ENCODE assay signal across 1 worm cellular context in genomic region chrIV:6541435-6541834, ce11.
TF ChIP-seq lines count a peak whose summit lies in the region.

TSS of gene C01G5.25 (plus strand) at chrIV:6541684.

TF ChIP-seq in whole organism, L1 larva, 84 proteins besides CTCF, POLR2A, EP300 and RAD21 (continued from another document):
- no peak for TF ChIP-seq mep-1 (tag; optimal IDR thresholded peaks at IDR 0.05; lab: Kevin White, UChicago)
- no peak for TF ChIP-seq efl-3 (GFP tag; optimal IDR thresholded peaks at IDR 0.05; lab: Kevin White, UChicago)
- TF ChIP-seq snpc-4 (tag; optimal IDR thresholded peaks at IDR 0.05; lab: Kevin White, UChicago): no peak
- no peak for TF ChIP-seq lin-35 (GFP tag; optimal IDR thresholded peaks at IDR 0.05; lab: Kevin White, UChicago)
- no peak for TF ChIP-seq tbx-2 (tag; optimal IDR thresholded peaks at IDR 0.05; lab: Kevin White, UChicago)
- TF ChIP-seq hlh-4 (tag; optimal IDR thresholded peaks at IDR 0.05; lab: Kevin White, UChicago): no peak
- TF ChIP-seq unc-86 (tag; optimal IDR thresholded peaks at IDR 0.05; lab: Kevin White, UChicago): peak; percentile 56
- no peak for TF ChIP-seq pag-3 (tag; optimal IDR thresholded peaks at IDR 0.05; lab: Kevin White, UChicago; ENCODE audit: borderline replicate concordance, insufficient read depth)
- TF ChIP-seq fkh-4 (tag; optimal IDR thresholded peaks at IDR 0.05; lab: Kevin White, UChicago; ENCODE audit: borderline replicate concordance): no peak
- TF ChIP-seq sup-37 (GFP tag; optimal IDR thresholded peaks at IDR 0.05; lab: Kevin White, UChicago): no peak
- peak; percentile 2 for TF ChIP-seq fkh-8 (tag; optimal IDR thresholded peaks at IDR 0.05; lab: Kevin White, UChicago)
- no peak for TF ChIP-seq jun-1 (tag; optimal IDR thresholded peaks at IDR 0.05; lab: Kevin White, UChicago)
- TF ChIP-seq elt-3 (tag; optimal IDR thresholded peaks at IDR 0.05; lab: Kevin White, UChicago): no peak
- TF ChIP-seq pax-3 (tag; optimal IDR thresholded peaks at IDR 0.05; lab: Kevin White, UChicago): no peak
- no peak for TF ChIP-seq nhr-77 (tag; optimal IDR thresholded peaks at IDR 0.05; lab: Kevin White, UChicago)
- TF ChIP-seq unc-30 (tag; optimal IDR thresholded peaks at IDR 0.05; lab: Kevin White, UChicago): no peak
- no peak for TF ChIP-seq alr-1 (tag; optimal IDR thresholded peaks at IDR 0.05; lab: Kevin White, UChicago; ENCODE audit: borderline replicate concordance)
- TF ChIP-seq nhr-237 (tag; optimal IDR thresholded peaks at IDR 0.05; lab: Kevin White, UChicago): no peak
- no peak for TF ChIP-seq nhr-90 (tag; optimal IDR thresholded peaks at IDR 0.05; lab: Kevin White, UChicago; ENCODE audit: poor library complexity)
- no peak for TF ChIP-seq zip-4 (GFP tag; optimal IDR thresholded peaks at IDR 0.05; lab: Kevin White, UChicago)
- peak in 1 of 3 experiments; percentile 23 for TF ChIP-seq ceh-82 (tag; optimal IDR thresholded peaks at IDR 0.05; lab: Kevin White, UChicago)
- no peak for TF ChIP-seq mab-9 (GFP tag; IDR thresholded peaks at IDR 0.05; lab: Robert Waterston, UW)
- TF ChIP-seq nhr-71 (tag; optimal IDR thresholded peaks at IDR 0.05; lab: Kevin White, UChicago): no peak
